Fruit fly (Drosophila melanogaster): ENCODE results near the gene CG18628.

Gene CG18628

dm6 chr3L:10656451-10657198 lies 17.1 kb downstream of the CG18628 start (continued):
- TF ChIP-seq CG17612 (GFP tag; IDR thresholded peaks at IDR 0.05) (no peak), Ravus (GFP tag; IDR thresholded peaks at IDR 0.05) (no peak), CG10543 (GFP tag; optimal IDR thresholded peaks at IDR 0.05) (peak; percentile 27), CG1832 (GFP tag; optimal IDR thresholded peaks at IDR 0.05) (no peak), nerfin-1 (tag; optimal IDR thresholded peaks at IDR 0.05) (peak; percentile 55), CG4730 (GFP tag; IDR thresholded peaks at IDR 0.05) (no peak), HLH3B (GFP tag; IDR thresholded peaks at IDR 0.05) (peak; percentile 39; the same call in 1 of the 2 replicates), CG6791 (GFP tag; IDR thresholded peaks at IDR 0.05; ENCODE audit: partially characterized antibody) (no peak), danr (GFP tag; IDR thresholded peaks at IDR 0.05) (no peak), CG16815 (GFP tag; optimal IDR thresholded peaks at IDR 0.05) (no peak), prd (optimal IDR thresholded peaks at IDR 0.05) (no peak), prd (GFP tag; IDR thresholded peaks at IDR 0.05) (no peak), Jarid2 (GFP tag; optimal IDR thresholded peaks at IDR 0.05) (peak; percentile 59), CG31441 (GFP tag; IDR thresholded peaks at IDR 0.05) (no peak; the same call in 1 of the 2 replicates), nau (GFP tag; optimal IDR thresholded peaks at IDR 0.05) (peak; percentile 86), CG7271 (tag; optimal IDR thresholded peaks at IDR 0.05) (peak; percentile 40), CG4617 (GFP tag; optimal IDR thresholded peaks at IDR 0.05; ENCODE audit: borderline replicate concordance) (peak; percentile 21), Med (GFP tag) (peak; percentile 96), NFAT (GFP tag; IDR thresholded peaks at IDR 0.05) (no peak), CG31365 (tag; optimal IDR thresholded peaks at IDR 0.05) (peak; percentile 72), CG11504 (tag; optimal IDR thresholded peaks at IDR 0.05) (peak; percentile 65), CG2202 (tag; optimal IDR thresholded peaks at IDR 0.05) (peak; percentile 68), kni (GFP tag; optimal IDR thresholded peaks at IDR 0.05) (no peak), gem (tag; optimal IDR thresholded peaks at IDR 0.05) (peak; percentile 69), Camta (GFP tag; optimal IDR thresholded peaks at IDR 0.05) (peak; percentile 68), CG6272 (GFP tag; IDR thresholded peaks at IDR 0.05) (no peak), crp (GFP tag; optimal IDR thresholded peaks at IDR 0.05) (peak in 1 of 2 experiments; percentile 12), TFAM (GFP tag; optimal IDR thresholded peaks at IDR 0.05) (peak; percentile 34), CG3726 (GFP tag; IDR thresholded peaks at IDR 0.05) (no peak), grau (tag; optimal IDR thresholded peaks at IDR 0.05) (peak; percentile 43), her (GFP tag; optimal IDR thresholded peaks at IDR 0.05) (peak; percentile 61), Hr3 (GFP tag; optimal IDR thresholded peaks at IDR 0.05) (peak; percentile 23), CG17328 (GFP tag; IDR thresholded peaks at IDR 0.05) (no peak), sug (tag; optimal IDR thresholded peaks at IDR 0.05) (peak; percentile 36), CTCF (GFP tag; optimal IDR thresholded peaks at IDR 0.05) (peak; percentile 14), CG11695 (GFP tag; IDR thresholded peaks at IDR 0.05) (peak; percentile 15; the same call in 1 of the 3 replicates), tna (GFP tag; IDR thresholded peaks at IDR 0.05; ENCODE audit: partially characterized antibody) (no peak), bcd (GFP tag; optimal IDR thresholded peaks at IDR 0.05) (peak; percentile 58), Deaf1 (tag; optimal IDR thresholded peaks at IDR 0.05) (no peak), btn (GFP tag; optimal IDR thresholded peaks at IDR 0.05) (peak; percentile 43), Hr51 (GFP tag; optimal IDR thresholded peaks at IDR 0.05) (peak; percentile 23 to 47), tap (tag; optimal IDR thresholded peaks at IDR 0.05) (peak; percentile 23), Dll (GFP tag; IDR thresholded peaks at IDR 0.05; ENCODE audit: partially characterized antibody) (no peak), Sox102F (GFP tag; optimal IDR thresholded peaks at IDR 0.05) (peak; percentile 70), MTF-1 (GFP tag; optimal IDR thresholded peaks at IDR 0.05; ENCODE audit: borderline replicate concordance) (peak; percentile 88), CG8478 (optimal IDR thresholded peaks at IDR 0.05) (no peak), ato (GFP tag; IDR thresholded peaks at IDR 0.05; ENCODE audit: partially characterized antibody) (no peak), ci (GFP tag; IDR thresholded peaks at IDR 0.05) (peak; percentile 84), pros (GFP tag; optimal IDR thresholded peaks at IDR 0.05) (no peak)
